Fruit fly (Drosophila melanogaster) whole organism, embryonic: Measurements from ENCODE around the gene CG7065.
A peak's percentile ranks its signal among the peaks of the same experiment; 100 is the strongest.

ENCODE experiments used
- B-H1 ChIP-seq: fragments of 200-800 bp; sonication (Bioruptor generic); IDR thresholded peaks from 3 replicates; pipeline ENCODE4 v1.3.6; 2022; ENCODE audit warnings: missing biosample characterization, missing genetic modification characterization
- C15 ChIP-seq: fragments of 200-800 bp; sonication (Bioruptor generic); IDR thresholded peaks from 3 replicates; pipeline ENCODE4 v1.3.6; 2022; ENCODE audit warnings: missing biosample characterization, missing genetic modification characterization
- CG10274 ChIP-seq: fragments of 200-800 bp; sonication (Bioruptor generic); optimal IDR thresholded peaks from 3 replicates; lab custom pipeline; 2017; ENCODE audit warnings: missing biosample characterization, mild to moderate bottlenecking, missing genetic modification characterization
- CG10543 ChIP-seq: fragments of 200-800 bp; sonication (Bioruptor generic); optimal IDR thresholded peaks from 3 replicates; lab custom pipeline; 2017; ENCODE audit warnings: missing biosample characterization, mild to moderate bottlenecking, missing genetic modification characterization, moderate library complexity
- CG11085 ChIP-seq: fragments of 200-800 bp; sonication (Bioruptor generic); IDR thresholded peaks from 2 replicates; pipeline ENCODE4 v1.3.6; 2022; ENCODE audit warnings: missing biosample characterization, missing genetic modification characterization
- CG11247 ChIP-seq: fragments of 200-800 bp; sonication (Bioruptor generic); IDR thresholded peaks from 2 replicates; pipeline ENCODE4 v1.3.6; 2022; ENCODE audit warnings: missing biosample characterization, missing genetic modification characterization
- CG12236 ChIP-seq: fragments of 200-800 bp; sonication (Bioruptor generic); optimal IDR thresholded peaks from 2 replicates; lab custom pipeline; 2016; ENCODE audit warnings: missing biosample characterization, missing genetic modification characterization
- CG12769 ChIP-seq: fragments of 200-800 bp; sonication (Bioruptor generic); optimal IDR thresholded peaks from 2 replicates; lab custom pipeline; 2019; ENCODE audit warnings: missing biosample characterization, mild to moderate bottlenecking, missing genetic modification characterization, moderate library complexity
- CG13894 ChIP-seq: fragments of 200-800 bp; sonication (Bioruptor generic); optimal IDR thresholded peaks from 3 replicates; lab custom pipeline; 2018; ENCODE audit warnings: missing biosample characterization, mild to moderate bottlenecking, missing genetic modification characterization, moderate library complexity
- CG15514 ChIP-seq: fragments of 200-800 bp; sonication (Bioruptor generic); optimal IDR thresholded peaks from 3 replicates; lab custom pipeline; 2017; ENCODE audit warnings: missing biosample characterization, missing genetic modification characterization, mild to moderate bottlenecking, moderate library complexity, missing genetic modification reagents
- CG16863 ChIP-seq: fragments of 200-800 bp; sonication (Bioruptor generic); optimal IDR thresholded peaks from 3 replicates; lab custom pipeline; 2016; ENCODE audit warnings: missing biosample characterization, missing genetic modification characterization
- CG2129 ChIP-seq: fragments of 200-800 bp; sonication (Bioruptor generic); IDR thresholded peaks from 2 replicates; pipeline ENCODE4 v1.3.6; 2022; ENCODE audit warnings: missing biosample characterization, missing genetic modification characterization; ENCODE audit not compliant: partially characterized antibody
- CG2875 ChIP-seq: fragments of 200-800 bp; sonication (Bioruptor generic); optimal IDR thresholded peaks from 2 replicates; lab custom pipeline; 2017; ENCODE audit warnings: missing biosample characterization, mild to moderate bottlenecking, missing genetic modification characterization, missing genetic modification reagents
- CG30431 ChIP-seq: fragments of 200-800 bp; sonication (Bioruptor generic); optimal IDR thresholded peaks from 2 replicates; lab custom pipeline; 2017; ENCODE audit warnings: missing biosample characterization, missing genetic modification characterization
- CG32767 ChIP-seq: fragments of 200-800 bp; sonication (Bioruptor generic); IDR thresholded peaks from 2 replicates; pipeline ENCODE4 v1.3.6; 2022; ENCODE audit warnings: missing biosample characterization, missing genetic modification characterization
- CG3847 ChIP-seq: fragments of 200-800 bp; sonication (Bioruptor generic); IDR thresholded peaks from 2 replicates; pipeline ENCODE4 v1.3.6; 2022; ENCODE audit warnings: missing biosample characterization, missing genetic modification characterization
- CG7745 ChIP-seq: fragments of 200-800 bp; sonication (Bioruptor generic); optimal IDR thresholded peaks from 2 replicates; lab custom pipeline; 2018; ENCODE audit warnings: missing biosample characterization, mild to moderate bottlenecking, missing genetic modification characterization, moderate library complexity
- CG7786 ChIP-seq: fragments of 200-800 bp; sonication (Bioruptor generic); optimal IDR thresholded peaks from 2 replicates; lab custom pipeline; 2016; ENCODE audit warnings: missing biosample characterization, missing genetic modification characterization
- CG8765 ChIP-seq: fragments of 200-800 bp; sonication (Bioruptor generic); IDR thresholded peaks from 2 replicates; pipeline ENCODE4 v1.3.6; 2022; ENCODE audit warnings: missing biosample characterization, missing genetic modification characterization
- Dll ChIP-seq: fragments of 200-800 bp; sonication (Bioruptor generic); IDR thresholded peaks from 4 replicates; pipeline ENCODE4 v1.3.6; 2022; ENCODE audit warnings: missing biosample characterization, missing genetic modification characterization; ENCODE audit not compliant: partially characterized antibody
- H15 ChIP-seq: fragments of 200-800 bp; sonication (Bioruptor generic); IDR thresholded peaks from 3 replicates; pipeline ENCODE4 v1.3.6; 2022; ENCODE audit warnings: missing biosample characterization, missing genetic modification characterization
- HmgZ ChIP-seq: fragments of 200-800 bp; sonication (Bioruptor generic); optimal IDR thresholded peaks from 2 replicates; lab custom pipeline; 2018; ENCODE audit warnings: missing biosample characterization, mild to moderate bottlenecking, missing genetic modification characterization
- Hr51 ChIP-seq, 2 experiments: fragments of 200-800 bp; sonication (Bioruptor generic); optimal IDR thresholded peaks; 2 replicates in 1 of 2; 3 replicates in 1 of 2; lab custom pipeline; 2016 to 2018; ENCODE audit warnings: missing biosample characterization in 2 of 2, missing genetic modification characterization in 2 of 2, mild to moderate bottlenecking in 1 of 2, moderate library complexity in 1 of 2
- Hsf ChIP-seq: fragments of 200-800 bp; sonication (Bioruptor generic); optimal IDR thresholded peaks from 3 replicates; lab custom pipeline; 2016; ENCODE audit warnings: missing biosample characterization, missing genetic modification characterization
- Jarid2 ChIP-seq: fragments of 200-800 bp; sonication (Bioruptor generic); optimal IDR thresholded peaks from 3 replicates; lab custom pipeline; 2017; ENCODE audit warnings: mild to moderate bottlenecking, missing biosample characterization, missing genetic modification reagents, missing genetic modification characterization
- Mad ChIP-seq: fragments of 200-800 bp; sonication (Bioruptor generic); optimal IDR thresholded peaks from 2 replicates; lab custom pipeline; 2016; ENCODE audit warnings: missing biosample characterization, missing genetic modification characterization
- NfI ChIP-seq: fragments of 200-800 bp; sonication (Bioruptor generic); optimal IDR thresholded peaks from 3 replicates; lab custom pipeline; 2018; ENCODE audit warnings: missing biosample characterization, mild to moderate bottlenecking, missing genetic modification characterization, moderate library complexity
- Rx ChIP-seq: fragments of 200-800 bp; sonication (Bioruptor generic); IDR thresholded peaks from 2 replicates; pipeline ENCODE4 v1.3.6; 2022; ENCODE audit warnings: missing biosample characterization, missing genetic modification characterization
- Side ChIP-seq: fragments of 200-800 bp; sonication (Bioruptor generic); optimal IDR thresholded peaks from 2 replicates; lab custom pipeline; 2016; ENCODE audit warnings: missing biosample characterization, missing genetic modification characterization
- Usf ChIP-seq: fragments of 200-800 bp; sonication (Bioruptor generic); optimal IDR thresholded peaks from 2 replicates; lab custom pipeline; 2017; ENCODE audit warnings: missing genotype, missing biosample characterization, missing genetic modification characterization
- chif ChIP-seq, 2 experiments: fragments of 200-800 bp; sonication (Bioruptor generic); optimal IDR thresholded peaks; 3 replicates each; lab custom pipeline; 2016; ENCODE audit warnings: missing biosample characterization in 2 of 2, missing genetic modification characterization in 2 of 2
- ham ChIP-seq: fragments of 200-800 bp; sonication (Bioruptor generic); IDR thresholded peaks from 2 replicates; pipeline ENCODE4 v1.3.6; 2022; ENCODE audit warnings: missing biosample characterization, missing genetic modification characterization
- insv ChIP-seq, 2 experiments: fragments of 200-800 bp; sonication (Bioruptor generic); optimal IDR thresholded peaks; 3 replicates each; lab custom pipeline; 2016 to 2018; ENCODE audit warnings: missing biosample characterization in 2 of 2, missing genetic modification characterization in 2 of 2
- nau ChIP-seq: fragments of 200-800 bp; sonication (Bioruptor generic); optimal IDR thresholded peaks from 3 replicates; lab custom pipeline; 2017; ENCODE audit warnings: missing biosample characterization, mild to moderate bottlenecking, missing genetic modification characterization, missing genetic modification reagents
- nerfin-2 ChIP-seq: fragments of 200-800 bp; sonication (Bioruptor generic); IDR thresholded peaks from 2 replicates; pipeline ENCODE4 v1.3.6; 2022; ENCODE audit warnings: missing biosample characterization, missing genetic modification characterization; ENCODE audit not compliant: partially characterized antibody
- nmo ChIP-seq: fragments of 200-800 bp; sonication (Bioruptor generic); optimal IDR thresholded peaks from 2 replicates; lab custom pipeline; 2018; ENCODE audit warnings: missing biosample characterization, mild to moderate bottlenecking, missing genetic modification characterization, moderate library complexity
- org-1 ChIP-seq: fragments of 200-800 bp; sonication (Bioruptor generic); optimal IDR thresholded peaks from 2 replicates; lab custom pipeline; 2017; ENCODE audit warnings: missing biosample characterization, missing genetic modification characterization
- p53 ChIP-seq: fragments of 200-800 bp; sonication (Bioruptor generic); optimal IDR thresholded peaks from 2 replicates; lab custom pipeline; 2016; ENCODE audit warnings: missing biosample characterization, missing genetic modification characterization
- pnt ChIP-seq: fragments of 200-800 bp; sonication (Bioruptor generic); optimal IDR thresholded peaks from 3 replicates; lab custom pipeline; 2016; ENCODE audit warnings: missing biosample characterization, missing genetic modification characterization
- rib ChIP-seq: fragments of 200-800 bp; sonication (Bioruptor generic); IDR thresholded peaks from 2 replicates; pipeline ENCODE4 v1.3.6; 2022; ENCODE audit warnings: missing biosample characterization, missing genetic modification characterization
- run ChIP-seq: fragments of 200-800 bp; sonication (Bioruptor generic); optimal IDR thresholded peaks from 3 replicates; lab custom pipeline; 2018; ENCODE audit warnings: missing biosample characterization, mild to moderate bottlenecking, missing genetic modification characterization
- sc ChIP-seq, 3 experiments: fragments of >200 bp in 2 of 3; fragments of 200-800 bp in 1 of 3; sonication (Bioruptor generic) in 1 of 3; optimal IDR thresholded peaks; 2 replicates in 2 of 3; 3 replicates in 1 of 3; lab custom pipeline; 2017; ENCODE audit warnings: mild to moderate bottlenecking in 1 of 3, missing biosample characterization in 1 of 3, missing genetic modification characterization in 1 of 3, missing genetic modification reagents in 1 of 3
- sens ChIP-seq: fragments of 200-800 bp; sonication (Bioruptor generic); peaks from one replicate; lab custom pipeline; 2016; ENCODE audit warnings: missing biosample characterization, missing genetic modification characterization
- sima ChIP-seq: fragments of 200-800 bp; sonication (Bioruptor generic); optimal IDR thresholded peaks from 2 replicates; lab custom pipeline; 2016; ENCODE audit warnings: missing biosample characterization, missing genetic modification characterization
- sug ChIP-seq: fragments of 200-800 bp; optimal IDR thresholded peaks from 2 replicates; lab custom pipeline; 2019; ENCODE audit warnings: missing biosample characterization, mild to moderate bottlenecking, missing genetic modification characterization, moderate library complexity
- ttk ChIP-seq: fragments of 200-800 bp; sonication (Bioruptor generic); IDR thresholded peaks from 2 replicates; pipeline ENCODE4 v2.1.2; 2022; ENCODE audit warnings: missing biosample characterization, missing genetic modification characterization
- unc-4 ChIP-seq: fragments of 200-800 bp; sonication (Bioruptor generic); IDR thresholded peaks from 2 replicates; pipeline ENCODE4 v1.3.6; 2022; ENCODE audit warnings: missing biosample characterization, missing genetic modification characterization; ENCODE audit not compliant: partially characterized antibody
- wdn ChIP-seq: fragments of 200-800 bp; sonication (Bioruptor generic); IDR thresholded peaks from 2 replicates; pipeline ENCODE4 v1.3.6; 2022; ENCODE audit warnings: missing biosample characterization, missing genetic modification characterization

CG7065 gene

dm6 chrX:9109072-9109844 is 33.0 kb upstream of the CG7065 start (continued):
- peak; percentile 52 to 66 for TF ChIP-seq chif (GFP tag; optimal IDR thresholded peaks at IDR 0.05; lab: Kevin White, UChicago)
- no peak for TF ChIP-seq CG10274
- no peak for TF ChIP-seq insv (GFP tag; optimal IDR thresholded peaks at IDR 0.05; lab: Kevin White, UChicago)
- no peak for TF ChIP-seq sc (optimal IDR thresholded peaks at IDR 0.05; lab: Kevin White, UChicago)
- peak; percentile 10 for TF ChIP-seq sc (GFP tag; optimal IDR thresholded peaks at IDR 0.05; lab: Kevin White, UChicago)
- TF ChIP-seq Jarid2 (GFP tag; lab: Kevin White, UChicago): no peak
- TF ChIP-seq nau: no peak
- TF ChIP-seq sens: peak; percentile 84
- TF ChIP-seq H15: no peak
- TF ChIP-seq CG12236 (GFP tag; lab: Kevin White, UChicago): peak; percentile 40
- TF ChIP-seq B-H1 (GFP tag; lab: Robert Waterston, UW): peak; percentile 28; the same call in 1 of the 3 replicates
- no peak for TF ChIP-seq unc-4 (GFP tag; lab: Robert Waterston, UW)
- no peak for TF ChIP-seq CG32767
- TF ChIP-seq Hsf: peak; percentile 69
- TF ChIP-seq pnt (GFP tag; lab: Kevin White, UChicago): peak; percentile 25
- TF ChIP-seq HmgZ (tag; lab: Kevin White, UChicago): peak; percentile 36
- no peak for TF ChIP-seq CG11247 (GFP tag; lab: Robert Waterston, UW)
- peak; percentile 65 for TF ChIP-seq nmo
- TF ChIP-seq ham (GFP tag; lab: Robert Waterston, UW): no peak
- TF ChIP-seq CG10543: no peak
- no peak for TF ChIP-seq sima (GFP tag; lab: Kevin White, UChicago)
- no peak for TF ChIP-seq CG12769
- peak; percentile 45 for TF ChIP-seq NfI (GFP tag; lab: Kevin White, UChicago)
- TF ChIP-seq Rx (GFP tag; lab: Robert Waterston, UW): peak; percentile 43
- TF ChIP-seq run (tag; lab: Kevin White, UChicago): no peak
- TF ChIP-seq CG11085 (GFP tag; lab: Robert Waterston, UW): 0 out of 2 replicates have a peak, but pooled peaks have one; percentile 13
- TF ChIP-seq ttk: peak; percentile 22; the same call in 1 of the 2 replicates
- TF ChIP-seq Hr51 (GFP tag; optimal IDR thresholded peaks at IDR 0.05; lab: Kevin White, UChicago): peak in 1 of 2 experiments; percentile 59
- peak; percentile 22 for TF ChIP-seq CG3847 (GFP tag; lab: Robert Waterston, UW)
- no peak for TF ChIP-seq CG15514
- no peak for TF ChIP-seq CG13894 (tag; lab: Kevin White, UChicago)
- no peak for TF ChIP-seq sug (tag; lab: Kevin White, UChicago)
- no peak for TF ChIP-seq CG2129 (GFP tag; lab: Robert Waterston, UW)
- no peak for TF ChIP-seq C15 (GFP tag; lab: Robert Waterston, UW)
- no peak for TF ChIP-seq wdn (GFP tag; lab: Robert Waterston, UW)
- TF ChIP-seq Side (GFP tag; lab: Kevin White, UChicago): no peak
- no peak for TF ChIP-seq nerfin-2 (GFP tag; lab: Robert Waterston, UW)
- peak; percentile 50 for TF ChIP-seq CG30431 (GFP tag; lab: Kevin White, UChicago)
- TF ChIP-seq p53: peak; percentile 40
- TF ChIP-seq org-1 (GFP tag; lab: Kevin White, UChicago): peak; percentile 17
- no peak for TF ChIP-seq CG8765 (GFP tag; lab: Robert Waterston, UW)
- TF ChIP-seq rib: no peak
- TF ChIP-seq CG16863 (GFP tag; lab: Kevin White, UChicago): peak; percentile 73
- TF ChIP-seq CG7786 (GFP tag; lab: Kevin White, UChicago): peak; percentile 28
- no peak for TF ChIP-seq CG7745 (tag; lab: Kevin White, UChicago)
- 0 out of 4 replicates have a peak, but pooled peaks have one; percentile 28 for TF ChIP-seq Dll (GFP tag; lab: Robert Waterston, UW)
- peak; percentile 41 for TF ChIP-seq Usf (GFP tag; lab: Kevin White, UChicago)
- peak; percentile 49 for TF ChIP-seq Mad
- no peak for TF ChIP-seq CG2875 (GFP tag; lab: Kevin White, UChicago)
